Fruit fly (Drosophila melanogaster) ovary, adult (tissue): ENCODE data around the gene shf.

Experiments
- CG17801 ChIP-seq: fragments of 200-800 bp; optimal IDR thresholded peaks from 2 replicates; lab custom pipeline; 2019; ENCODE audit warnings: missing biosample characterization, mild to moderate bottlenecking, missing genetic modification characterization, moderate library complexity; ENCODE audit not compliant: partially characterized antibody

shf gene

DNA sequence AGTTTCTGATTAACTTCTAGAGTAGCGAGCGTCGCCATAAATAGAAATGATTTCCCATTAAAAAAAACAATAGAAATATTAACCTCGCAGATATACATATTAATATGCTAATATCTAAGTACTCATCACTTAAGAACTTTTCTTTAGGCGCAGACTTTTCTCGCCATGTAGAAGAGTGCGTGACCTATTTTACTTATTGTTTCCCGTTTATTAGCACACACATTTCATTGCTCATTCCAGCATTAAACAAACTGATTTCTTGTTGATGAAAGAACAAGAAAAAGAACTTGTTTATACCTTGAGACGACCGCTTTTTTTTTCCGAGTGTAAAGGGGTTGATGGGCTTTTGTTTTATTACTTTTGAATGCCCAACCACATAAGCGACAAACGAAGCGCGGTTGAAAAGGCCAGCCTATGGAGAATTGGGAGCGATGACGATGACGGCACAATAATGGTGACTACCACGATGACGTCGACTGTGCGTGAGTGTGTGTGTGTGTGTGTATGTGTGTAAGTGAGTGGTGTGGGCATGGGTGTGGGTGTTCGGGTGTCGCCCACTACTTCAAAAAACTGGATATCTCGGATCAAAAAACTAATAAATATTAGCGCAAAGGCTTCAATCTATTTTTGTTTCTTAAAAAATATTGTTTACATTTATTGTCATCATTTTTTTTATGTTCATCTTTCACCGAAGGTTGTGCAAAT lies 16.7 kb upstream of the shf start:
- TF ChIP-seq CG17801: no peak

DNA sequence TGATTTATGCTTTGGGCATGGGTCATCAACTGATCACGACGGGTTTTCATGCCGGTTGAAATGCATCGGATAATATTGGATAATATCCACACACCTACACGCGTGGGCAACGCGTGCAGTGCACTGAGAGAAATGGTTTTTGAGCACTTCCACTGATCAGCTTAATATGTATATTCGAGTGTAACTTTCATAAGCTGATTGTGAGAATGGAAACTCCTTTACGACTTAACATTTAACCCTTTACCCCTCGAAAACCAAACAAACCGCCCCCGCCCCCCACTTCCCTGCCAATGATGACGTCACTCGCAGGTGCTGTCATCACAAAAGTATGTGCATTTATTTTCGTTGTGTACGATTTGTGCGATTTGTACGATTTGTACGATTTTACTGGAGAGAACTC lies 15.4 kb upstream of the shf start:
- no peak for TF ChIP-seq CG17801

DNA sequence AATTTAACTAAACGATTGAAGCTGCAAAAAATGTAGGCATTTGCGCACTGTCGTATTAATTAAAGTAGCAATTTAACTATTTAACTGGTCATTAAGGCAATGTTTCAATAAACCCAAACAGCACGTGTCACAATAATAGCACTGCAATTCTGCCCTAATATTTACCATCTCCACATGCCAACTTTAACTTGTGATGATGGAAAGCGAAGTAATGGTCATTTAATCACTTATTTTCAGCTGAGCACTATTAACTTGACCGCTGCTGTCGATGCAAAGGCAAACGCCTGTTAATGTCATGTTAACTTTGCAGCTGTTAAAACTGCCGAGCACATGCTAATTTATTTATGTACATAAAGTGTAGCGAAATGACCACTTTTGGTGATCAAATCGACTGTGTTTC lies 14.7 kb upstream of the shf start:
- TF ChIP-seq CG17801: peak; percentile 65

DNA sequence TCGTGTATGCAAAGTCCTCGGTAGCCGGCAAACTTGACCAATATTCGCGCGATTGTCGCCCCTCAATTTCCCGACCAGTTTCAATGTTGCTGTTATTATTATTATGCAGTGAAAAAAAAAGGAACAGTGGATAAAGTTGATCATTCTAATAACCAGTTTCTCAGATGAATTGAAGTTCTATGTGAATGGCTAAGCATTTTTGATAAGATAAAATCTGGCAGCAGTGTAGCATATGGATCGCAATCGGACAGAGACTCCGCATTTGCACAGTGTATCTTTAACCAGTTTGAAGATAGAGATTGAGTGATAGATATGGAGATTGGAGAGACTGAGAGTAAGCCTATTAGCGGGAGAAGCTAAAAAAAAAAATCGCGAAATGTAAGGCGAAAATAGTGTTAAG lies 13.9 kb upstream of the shf start:
- TF ChIP-seq CG17801: no peak

DNA sequence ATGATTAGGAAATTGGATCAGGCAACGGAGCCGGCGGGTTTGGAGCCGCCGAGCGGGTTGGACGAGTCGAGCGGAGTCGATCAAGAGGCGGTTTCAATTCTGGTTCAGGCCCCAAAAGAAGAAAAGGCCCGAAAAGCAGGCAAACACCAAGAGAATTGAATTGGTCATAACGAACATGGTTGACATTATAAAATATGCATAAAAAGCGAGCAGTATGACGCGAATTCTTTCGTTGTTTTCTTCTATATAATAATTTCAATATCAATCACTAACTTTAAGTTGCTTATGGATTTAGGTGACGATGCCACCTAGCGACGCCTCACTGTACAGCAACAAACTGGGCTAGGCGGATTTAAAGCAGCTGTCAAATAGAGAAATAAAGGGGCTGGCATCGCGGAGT lies 13.4 kb upstream of the shf start:
- no peak for TF ChIP-seq CG17801

DNA sequence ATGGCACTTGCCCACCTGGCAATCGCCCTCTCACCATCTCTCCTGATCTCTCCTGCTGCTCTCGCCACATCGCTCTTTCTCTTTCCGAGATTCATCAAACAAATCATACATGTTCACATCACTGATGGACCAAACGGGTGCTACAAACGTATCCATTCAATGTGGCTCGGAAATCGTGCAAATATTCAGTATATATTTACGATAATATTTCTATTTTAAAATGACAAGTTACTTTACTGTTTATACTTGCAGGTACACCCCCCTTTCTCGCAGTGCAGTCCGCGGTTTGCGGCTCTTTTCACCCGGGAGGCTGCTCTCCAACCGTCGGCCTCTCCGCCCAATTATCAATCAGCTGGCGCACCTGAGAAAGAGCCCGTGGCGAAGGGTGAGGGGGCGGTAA lies 12.1 kb upstream of the shf start:
- TF ChIP-seq CG17801: no peak

DNA sequence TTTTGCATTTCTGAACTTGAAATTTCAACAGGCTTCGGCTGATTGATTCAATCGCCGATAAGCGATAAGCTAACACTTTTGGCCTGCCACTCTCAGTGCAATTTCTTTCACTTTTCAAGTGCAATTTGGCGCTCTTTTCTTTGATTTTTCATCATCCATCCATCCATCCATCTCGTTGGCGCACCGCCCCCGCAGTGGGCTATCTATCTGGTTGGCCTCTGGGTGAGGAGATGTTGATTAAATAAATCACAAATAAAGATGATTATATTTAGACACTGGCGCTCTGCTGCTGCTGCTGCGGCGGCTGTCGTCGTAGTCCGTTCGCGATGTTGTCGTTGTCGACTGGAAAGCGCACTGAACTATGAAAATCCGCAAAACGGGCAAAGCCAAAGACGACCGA lies 11.5 kb upstream of the shf start:
- TF ChIP-seq CG17801: no peak

DNA sequence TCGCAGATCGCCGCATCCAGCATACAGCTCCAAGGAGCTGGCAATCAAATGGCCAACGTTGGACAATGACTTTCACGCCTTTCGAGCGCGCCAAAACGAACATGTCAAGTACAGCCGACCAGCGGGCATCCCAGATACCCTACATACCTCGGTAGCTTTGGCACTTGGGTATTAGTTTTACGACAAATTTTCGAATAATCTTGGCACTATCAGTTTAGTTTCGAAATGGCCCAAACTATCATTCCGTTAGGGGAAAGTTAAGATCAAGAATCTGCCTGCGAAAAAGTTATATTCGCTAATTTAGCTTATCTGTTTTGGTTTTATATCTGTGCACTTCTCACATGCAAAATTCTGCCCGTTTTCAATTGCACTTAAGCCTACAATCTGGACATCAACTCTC lies 679 bp downstream of the shf start:
- no peak for TF ChIP-seq CG17801

DNA sequence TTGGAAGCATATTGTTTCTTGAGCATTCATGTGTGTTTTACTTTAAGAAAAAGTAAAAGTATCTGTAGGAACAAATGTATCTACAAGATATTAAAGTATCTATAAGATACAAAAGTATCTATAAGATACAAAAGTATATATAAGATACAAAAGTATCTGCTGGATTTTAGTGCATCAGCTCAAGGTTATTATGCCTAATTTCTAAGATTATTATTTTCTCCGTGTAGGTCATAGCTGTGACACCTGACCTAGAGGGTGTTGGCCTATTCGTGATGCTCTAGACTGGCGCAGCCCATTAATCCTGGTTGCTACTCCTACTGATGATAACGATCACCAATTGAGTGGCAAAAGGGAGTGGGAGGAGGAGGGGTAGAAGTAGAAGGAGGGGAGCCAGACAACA lies 1.4 kb downstream of the shf start:
- TF ChIP-seq CG17801: no peak

DNA sequence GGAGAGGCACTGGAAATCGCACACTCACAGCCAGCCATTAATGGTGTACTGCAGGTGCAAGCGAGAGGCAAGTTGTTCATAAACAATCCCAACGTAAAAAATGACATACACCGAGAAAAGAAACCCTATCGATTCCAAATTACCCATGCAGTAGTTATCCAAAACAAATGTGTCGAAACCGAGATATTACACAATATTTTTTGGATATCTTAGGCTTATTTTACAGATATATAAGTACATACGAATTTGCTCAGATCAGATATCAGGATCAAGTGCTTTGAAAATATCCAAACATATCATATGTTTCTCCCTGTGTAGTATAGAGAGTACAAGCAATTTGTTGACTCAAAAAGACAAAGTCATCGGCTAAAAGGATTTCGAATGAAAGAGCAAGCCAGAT lies 2.1 kb downstream of the shf start:
- no peak for TF ChIP-seq CG17801

DNA sequence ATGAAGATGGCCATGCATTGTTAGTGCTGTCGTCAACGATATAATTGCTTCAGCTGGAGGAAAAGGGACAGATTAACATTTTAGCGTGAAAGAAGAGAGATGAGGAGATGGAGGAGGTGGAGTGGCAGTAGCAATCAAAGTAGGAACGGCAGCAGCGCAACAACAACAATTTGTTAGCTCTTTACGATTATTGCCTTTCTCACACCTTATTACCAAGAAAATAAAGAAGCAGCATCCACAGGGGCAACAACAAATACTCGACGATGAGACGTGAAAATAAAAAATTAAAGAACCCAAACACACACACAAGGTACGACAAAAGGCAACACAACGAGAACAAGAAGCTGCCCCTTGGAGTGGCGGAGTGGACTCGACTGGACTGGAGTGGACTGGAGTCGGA lies 2.5 kb downstream of the shf start:
- no peak for TF ChIP-seq CG17801

DNA sequence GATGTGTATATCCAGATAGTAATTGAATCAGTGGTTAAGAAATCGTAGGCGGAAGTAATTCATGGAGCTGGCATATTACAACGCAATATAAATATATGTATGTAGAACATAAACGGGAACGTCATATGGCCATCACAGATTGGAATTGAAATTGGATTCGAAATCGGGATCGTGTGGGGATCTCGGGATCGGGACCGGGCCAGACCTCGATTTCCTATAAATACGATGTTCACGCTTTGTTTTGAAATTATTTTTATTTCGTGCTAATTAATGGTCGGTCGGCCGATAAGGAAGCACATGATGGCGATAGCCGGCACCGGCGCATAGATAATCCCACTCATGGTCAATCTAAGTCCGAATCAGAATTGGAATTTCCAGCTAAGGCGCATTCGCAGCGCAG lies 3.2 kb downstream of the shf start:
- no peak for TF ChIP-seq CG17801

DNA sequence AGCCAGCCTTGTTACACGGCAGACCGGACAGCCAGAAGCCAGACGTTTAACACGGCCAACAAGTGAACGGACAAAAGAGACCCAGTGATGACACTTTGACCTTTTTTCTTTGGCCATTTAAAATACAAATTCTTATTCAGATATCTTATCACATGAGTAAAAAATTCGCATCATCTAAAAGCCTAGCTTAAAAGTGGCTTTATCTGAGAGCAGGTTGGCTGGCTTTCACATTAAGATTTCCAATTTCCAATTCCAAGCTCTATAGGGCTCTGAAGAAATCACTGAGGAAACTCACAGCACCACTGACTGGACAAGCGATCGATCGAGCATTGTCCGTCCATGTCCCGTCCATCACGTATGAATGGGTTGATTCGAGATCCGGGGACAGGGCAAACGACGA lies 3.8 kb downstream of the shf start:
- no peak for TF ChIP-seq CG17801

DNA sequence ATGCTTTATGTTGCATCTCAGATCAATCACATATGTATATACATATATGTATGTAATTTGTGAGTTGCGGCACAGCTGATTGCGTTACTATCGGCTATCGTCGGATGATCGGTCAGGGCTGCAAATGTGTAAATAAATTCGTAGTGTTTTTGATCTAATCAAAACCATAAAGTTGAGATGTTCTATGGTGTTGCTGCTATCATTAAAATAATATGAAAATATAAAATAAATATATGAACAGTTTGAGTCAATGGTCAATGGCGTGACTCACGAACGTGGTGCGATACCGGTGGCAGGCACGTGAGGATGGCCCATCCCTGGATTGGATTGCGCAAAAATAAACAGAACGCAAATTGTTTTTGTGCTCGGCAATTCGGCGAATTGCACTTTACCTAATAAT lies 8.5 kb downstream of the shf start, which contains the start of gene Coq7:
Coq7 (plus strand) TSS at position 302 of the 400 bp plus-strand sequence.
- peak; percentile 90 for TF ChIP-seq CG17801

DNA sequence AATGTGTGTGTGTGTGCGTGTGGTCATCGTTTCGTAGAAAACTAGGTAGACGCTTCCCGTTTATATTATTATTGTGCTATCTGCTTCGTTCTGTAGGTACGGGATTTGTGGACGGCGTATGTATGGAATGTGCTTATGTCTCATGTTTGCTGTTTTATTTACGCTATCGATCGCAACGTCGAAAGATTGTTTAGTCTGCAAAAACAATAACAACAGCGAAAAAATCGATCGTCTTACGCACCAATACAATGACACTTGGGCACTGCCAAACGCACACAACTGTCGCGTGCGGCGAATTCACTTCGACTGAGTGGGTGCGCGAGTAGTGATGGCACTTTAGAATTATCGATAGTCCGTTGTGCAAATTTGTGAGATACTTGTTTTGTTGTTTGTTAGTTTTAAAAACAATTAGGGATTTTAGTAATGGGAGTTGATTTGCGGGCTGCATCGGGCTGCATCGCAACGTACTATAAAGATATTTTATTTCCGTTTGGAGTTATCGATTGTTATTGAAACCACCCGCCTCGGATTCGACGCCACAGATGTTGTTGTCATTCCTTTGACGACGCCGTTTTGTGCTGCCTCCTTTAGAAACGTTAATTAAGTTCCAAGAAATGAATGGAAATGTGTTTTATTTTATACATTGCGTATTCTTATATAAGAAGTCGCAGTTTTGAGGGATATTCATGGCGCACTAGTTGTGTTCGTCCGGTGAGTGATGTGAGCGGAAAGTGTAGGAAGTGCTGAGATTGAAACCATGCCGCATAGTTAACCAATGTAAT lies 20.1 kb downstream of the shf start:
- no peak for TF ChIP-seq CG17801

DNA sequence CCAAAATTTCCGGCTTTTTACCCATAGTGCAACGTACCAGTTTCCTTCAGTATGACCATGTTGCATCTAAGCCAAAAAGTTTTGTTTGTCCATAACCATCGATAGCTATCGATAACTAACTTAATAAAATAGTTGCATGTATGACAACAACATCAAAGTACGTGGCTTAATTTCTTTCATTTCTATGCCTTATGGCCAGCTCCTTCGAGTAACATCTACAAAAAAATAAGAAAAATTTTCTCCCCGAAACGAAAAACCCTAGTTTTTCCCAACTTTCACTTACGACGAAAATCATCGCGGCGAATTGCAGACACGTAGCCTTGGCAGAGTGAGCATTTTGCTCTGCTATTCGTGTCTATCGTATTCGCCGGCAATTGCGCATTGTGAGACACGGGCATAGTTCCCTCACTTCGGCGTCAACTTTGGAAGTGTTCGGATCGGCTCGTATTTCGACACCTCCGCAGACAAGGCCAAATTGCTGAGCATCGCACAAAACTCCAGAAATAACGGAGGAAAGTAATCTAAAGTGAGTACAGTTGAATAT lies 23.2 kb downstream of the shf start, which contains the start of gene sov:
sov (plus strand) TSS at position 148 of the 544 bp plus-strand sequence.
- no peak for TF ChIP-seq CG17801

DNA sequence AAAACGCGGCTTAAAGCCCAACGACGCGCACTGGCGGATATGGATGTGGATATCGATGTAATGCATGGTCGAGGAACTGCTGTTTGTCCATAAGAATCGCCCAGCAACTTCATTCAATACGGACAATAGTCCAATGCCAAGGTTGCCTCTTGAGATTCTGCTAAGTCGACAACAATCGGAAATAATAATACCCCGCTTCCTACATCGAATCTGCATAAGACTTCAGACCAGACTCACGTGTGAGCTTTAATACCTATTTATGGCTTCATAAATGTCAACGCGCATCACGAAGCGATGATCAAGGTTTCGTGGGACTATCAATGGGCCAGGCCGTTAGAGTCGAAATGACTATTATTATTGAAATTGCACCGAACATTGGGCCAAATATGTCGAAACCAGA lies 27.5 kb downstream of the shf start:
- no peak for TF ChIP-seq CG17801

DNA sequence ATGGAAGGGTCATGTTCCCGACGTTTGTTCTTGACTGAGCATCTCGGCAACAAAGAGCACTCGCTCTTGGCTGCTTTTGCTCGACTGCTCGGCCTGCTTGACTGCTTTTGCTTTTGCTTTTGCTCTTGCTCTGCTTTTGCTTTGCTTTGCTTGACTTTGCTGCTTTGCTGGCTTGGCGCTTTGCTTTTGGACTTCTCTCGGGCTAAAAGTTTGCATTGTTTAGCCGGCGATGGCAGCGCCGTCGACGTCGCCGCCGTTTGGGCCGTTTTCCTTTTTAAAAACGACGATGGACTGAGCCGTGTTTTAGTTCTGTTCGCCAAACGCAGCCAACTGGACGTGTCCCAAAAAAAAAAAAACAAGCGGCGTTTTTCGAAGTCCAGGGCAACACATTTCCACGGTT lies 32.2 kb downstream of the shf start, which contains the start of gene CG14439:
CG14439 (plus strand) TSS at position 301 of the 400 bp plus-strand sequence.
- no peak for TF ChIP-seq CG17801
